Worm (Caenorhabditis elegans) whole organism, L4 larva: ENCODE results near the gene F22E5.8.

Experiments used
- lsy-2 ChIP-seq, 2 experiments: fragments of 150-350 bp in 1 of 2; sonication (generic microtip) in 1 of 2; optimal IDR thresholded peaks; 2 replicates each; lab custom pipeline; 2014 to 2017; ENCODE audit warnings: missing biosample characterization in 2 of 2, missing genetic modification characterization in 2 of 2
- pha-4 ChIP-seq, 2 experiments: fragments of 150-350 bp in 1 of 2; fragments of 200-800 bp in 1 of 2; sonication (Bioruptor generic) in 1 of 2; IDR thresholded peaks in 1 of 2; optimal IDR thresholded peaks in 1 of 2; 2 replicates each; pipeline versions ENCODE4 v1.3.6 to Lab custom; 2014 to 2022; ENCODE audit warnings: missing genetic modification characterization in 2 of 2, missing genetic modification reagents in 2 of 2, missing biosample characterization in 1 of 2, missing compliant biosample characterization in 1 of 2
- unc-130 ChIP-seq: sonication (generic microtip); optimal IDR thresholded peaks from 2 replicates; lab custom pipeline; 2016; ENCODE audit warnings: missing genetic modification reagents, missing genetic modification characterization, missing compliant biosample characterization

ce11 chrII:2624792-2625191 is 15.0 kb upstream of the F22E5.8 start, which contains the start of gene lgc-28:
- no peak for TF ChIP-seq pha-4 (GFP tag; IDR thresholded peaks at IDR 0.05; lab: Robert Waterston, UW)
- TF ChIP-seq pha-4 (tag; optimal IDR thresholded peaks at IDR 0.05; lab: Kevin White, UChicago) = no peak
- TF ChIP-seq unc-130 (GFP tag; lab: Kevin White, UChicago) = no peak
- TF ChIP-seq lsy-2 (tag; optimal IDR thresholded peaks at IDR 0.05; lab: Kevin White, UChicago) = no peak
